Worm (Caenorhabditis elegans): ENCODE measurements around the gene xbx-3.

ce11 chrIII:10056033-10056432 is 20.3 kb downstream of the xbx-3 start, which contains the start of gene T16G12.10:
- TF ChIP-seq unc-62 (GFP tag; optimal IDR thresholded peaks at IDR 0.05) (no peak), snpc-4 (tag; optimal IDR thresholded peaks at IDR 0.05) (no peak), fkh-10 (GFP tag; optimal IDR thresholded peaks at IDR 0.05) (no peak), mep-1 (tag; optimal IDR thresholded peaks at IDR 0.05) (no peak), nhr-237 (tag; optimal IDR thresholded peaks at IDR 0.05) (no peak), mab-9 (GFP tag; IDR thresholded peaks at IDR 0.05) (no peak), nhr-47 (tag; optimal IDR thresholded peaks at IDR 0.05) (no peak), aha-1 (tag; optimal IDR thresholded peaks at IDR 0.05) (no peak), nhr-28 (tag; optimal IDR thresholded peaks at IDR 0.05) (no peak), sup-37 (GFP tag; optimal IDR thresholded peaks at IDR 0.05) (no peak), nhr-12 (tag; optimal IDR thresholded peaks at IDR 0.05) (no peak), irx-1 (tag; optimal IDR thresholded peaks at IDR 0.05) (no peak), tbx-2 (tag; optimal IDR thresholded peaks at IDR 0.05) (no peak)
